Fruit fly (Drosophila melanogaster) whole organism, wandering third instar larva: ENCODE results near the gene Shab.

Experiments used
- Abd-B ChIP-seq: fragments of >200 bp; optimal IDR thresholded peaks from 2 replicates; lab custom pipeline; 2017; ENCODE audit warnings: missing biosample characterization, missing genetic modification characterization
- Dfd ChIP-seq: fragments of >200 bp; optimal IDR thresholded peaks from 2 replicates; lab custom pipeline; 2017; ENCODE audit warnings: missing biosample characterization, missing genetic modification characterization
- Dif ChIP-seq: fragments of 200-275, 200-300 bp; sonication (Bioruptor generic); optimal IDR thresholded peaks from 2 replicates; lab custom pipeline; 2018; ENCODE audit warnings: missing biosample characterization, missing genetic modification characterization; ENCODE audit not compliant: partially characterized antibody
- HLH106 ChIP-seq: fragments of 200-800 bp; optimal IDR thresholded peaks from 3 replicates; lab custom pipeline; 2019; ENCODE audit warnings: missing biosample characterization, mild to moderate bottlenecking, missing genetic modification characterization, moderate library complexity
- Hnf4 ChIP-seq: fragments of 200-800 bp; sonication (Bioruptor generic); optimal IDR thresholded peaks from 2 replicates; lab custom pipeline; 2016; ENCODE audit warnings: missing biosample characterization, mild to moderate bottlenecking, missing genetic modification characterization
- Hr78 ChIP-seq: fragments of >200 bp; optimal IDR thresholded peaks from 2 replicates; lab custom pipeline; 2017; ENCODE audit warnings: missing biosample characterization, missing genetic modification characterization
- Hr83 ChIP-seq: fragments of 200-300 bp; sonication (Bioruptor generic); optimal IDR thresholded peaks from 2 replicates; lab custom pipeline; 2016; ENCODE audit warnings: missing biosample characterization, mild to moderate bottlenecking, missing genetic modification characterization, moderate library complexity; ENCODE audit not compliant: poor library complexity, severe bottlenecking
- Mio ChIP-seq: sonication (Bioruptor generic); optimal IDR thresholded peaks from 2 replicates; lab custom pipeline; 2016; ENCODE audit warnings: missing biosample characterization, missing genetic modification characterization
- Myc ChIP-seq: fragments of >200 bp; optimal IDR thresholded peaks from 2 replicates; lab custom pipeline; 2017
- N ChIP-seq: fragments of >200 bp; optimal IDR thresholded peaks from 2 replicates; lab custom pipeline; 2018; ENCODE audit warnings: missing biosample characterization, missing external identifiers, missing genetic modification characterization
- OdsH ChIP-seq: fragments of 200-800 bp; sonication (Bioruptor generic); optimal IDR thresholded peaks from 2 replicates; lab custom pipeline; 2016; ENCODE audit warnings: missing biosample characterization, mild to moderate bottlenecking, missing genetic modification characterization
- Rel ChIP-seq, 2 experiments: fragments of 200-800 bp; sonication (Bioruptor generic) in 1 of 2; optimal IDR thresholded peaks; 2 replicates in 1 of 2; 3 replicates in 1 of 2; lab custom pipeline; 2016 to 2019; ENCODE audit warnings: mild to moderate bottlenecking in 2 of 2, missing biosample characterization in 2 of 2, missing genetic modification characterization in 2 of 2, moderate library complexity in 1 of 2
- Sp1 ChIP-seq: fragments of 200-800 bp; sonication (Bioruptor generic); optimal IDR thresholded peaks from 3 replicates; lab custom pipeline; 2019; ENCODE audit warnings: missing biosample characterization, mild to moderate bottlenecking, missing genetic modification characterization, moderate library complexity
- Vsx2 ChIP-seq: fragments of 200-300, 225-300 bp; sonication (Bioruptor generic); optimal IDR thresholded peaks from 2 replicates; lab custom pipeline; 2018; ENCODE audit warnings: missing biosample characterization, missing genetic modification characterization; ENCODE audit not compliant: partially characterized antibody
- br ChIP-seq: fragments of 200-800 bp; sonication (Bioruptor generic); optimal IDR thresholded peaks from 2 replicates; lab custom pipeline; 2016; ENCODE audit warnings: missing biosample characterization, missing genetic modification characterization
- dl ChIP-seq, 2 experiments: fragments of 175-275, 200-275 bp in 1 of 2; fragments of 200-275 bp in 1 of 2; sonication (Bioruptor generic); optimal IDR thresholded peaks; lab custom pipeline; 2018; ENCODE audit warnings: mild to moderate bottlenecking in 2 of 2, missing biosample characterization in 2 of 2, missing genetic modification characterization in 2 of 2, moderate library complexity in 2 of 2; ENCODE audit not compliant: partially characterized antibody in 2 of 2, insufficient read depth in 1 of 2
- dmrt93B ChIP-seq: fragments of 200-800 bp; sonication (Bioruptor generic); optimal IDR thresholded peaks from 2 replicates; lab custom pipeline; 2018; ENCODE audit warnings: missing biosample characterization, mild to moderate bottlenecking, missing genetic modification characterization
- dsf ChIP-seq: sonication (Bioruptor generic); optimal IDR thresholded peaks from 2 replicates; lab custom pipeline; 2016; ENCODE audit warnings: missing biosample characterization, missing genetic modification characterization, borderline replicate concordance
- ey ChIP-seq: fragments of 200-800 bp; sonication (Bioruptor generic); optimal IDR thresholded peaks from 2 replicates; lab custom pipeline; 2016; ENCODE audit warnings: missing biosample characterization, missing genetic modification characterization
- foxo ChIP-seq, 2 experiments: fragments of 200-800 bp; sonication (Bioruptor generic); optimal IDR thresholded peaks; 2 replicates in 1 of 2; 3 replicates in 1 of 2; lab custom pipeline; 2016 to 2017; ENCODE audit warnings: missing biosample characterization in 2 of 2, missing genetic modification characterization in 2 of 2
- fru ChIP-seq: fragments of 200-800 bp; sonication (Bioruptor generic); optimal IDR thresholded peaks from 3 replicates; lab custom pipeline; 2016; ENCODE audit warnings: missing biosample characterization, mild to moderate bottlenecking, missing genetic modification characterization
- h ChIP-seq: fragments of 200-800 bp; sonication (Bioruptor generic); optimal IDR thresholded peaks from 3 replicates; lab custom pipeline; 2016; ENCODE audit warnings: missing biosample characterization, mild to moderate bottlenecking, missing genetic modification characterization
- jim ChIP-seq: fragments of 175-275, 200-325 bp; sonication (Bioruptor generic); optimal IDR thresholded peaks from 2 replicates; lab custom pipeline; 2016; ENCODE audit warnings: missing biosample characterization, mild to moderate bottlenecking, missing genetic modification characterization
- psq ChIP-seq: fragments of 200-800 bp; sonication (Bioruptor generic); optimal IDR thresholded peaks from 3 replicates; lab custom pipeline; 2017; ENCODE audit warnings: missing biosample characterization, mild to moderate bottlenecking, missing genetic modification characterization, moderate library complexity
- rgr ChIP-seq: fragments of 200-800 bp; sonication (Bioruptor generic); optimal IDR thresholded peaks from 3 replicates; lab custom pipeline; 2016; ENCODE audit warnings: missing biosample characterization, mild to moderate bottlenecking, missing genetic modification characterization
- sage ChIP-seq: fragments of 200-800 bp; sonication (Bioruptor generic); optimal IDR thresholded peaks from 2 replicates; lab custom pipeline; 2016; ENCODE audit warnings: missing biosample characterization, mild to moderate bottlenecking, missing genetic modification characterization
- sv ChIP-seq: fragments of 200-800 bp; sonication (Bioruptor generic); optimal IDR thresholded peaks from 3 replicates; lab custom pipeline; 2016; ENCODE audit warnings: missing biosample characterization, missing genetic modification characterization
- usp ChIP-seq: fragments of >200 bp; optimal IDR thresholded peaks from 2 replicates; lab custom pipeline; 2017; ENCODE audit warnings: missing biosample characterization, missing genetic modification characterization
- woc ChIP-seq: sonication (Bioruptor generic); optimal IDR thresholded peaks from 2 replicates; lab custom pipeline; 2016; ENCODE audit warnings: missing biosample characterization, mild to moderate bottlenecking, missing genetic modification characterization

The Shab gene

dm6 chr3L:2854620-2855019 is 40.2 kb upstream of the Shab start:
- TF ChIP-seq Sp1 (no peak), HLH106 (tag; lab: Kevin White, UChicago) (no peak), usp (no peak), Dfd (GFP tag; lab: Kevin White, UChicago) (no peak), Hnf4 (GFP tag; lab: Kevin White, UChicago) (no peak), br (GFP tag; lab: Kevin White, UChicago) (no peak), Dif (GFP tag; lab: Kevin White, UChicago) (no peak), Abd-B (GFP tag; lab: Kevin White, UChicago) (no peak), Myc (lab: Kevin White, UChicago) (no peak), woc (GFP tag; lab: Kevin White, UChicago) (no peak), N (GFP tag; lab: Kevin White, UChicago) (no peak), Rel (GFP tag; optimal IDR thresholded peaks at IDR 0.05; lab: Kevin White, UChicago) (no peak), Rel (tag; optimal IDR thresholded peaks at IDR 0.05; lab: Kevin White, UChicago) (no peak), Mio (GFP tag; lab: Kevin White, UChicago) (no peak), jim (no peak), fru (GFP tag; lab: Kevin White, UChicago) (no peak), sage (GFP tag; lab: Kevin White, UChicago) (no peak), Hr83 (GFP tag; lab: Kevin White, UChicago) (no peak), Vsx2 (GFP tag; lab: Kevin White, UChicago) (no peak), dl (GFP tag; optimal IDR thresholded peaks at IDR 0.05; lab: Kevin White, UChicago; ENCODE audit: insufficient read depth in 1 of 2, partially characterized antibody in 2 of 2) (no peak), dmrt93B (no peak)

- TF ChIP-seq Vsx2 (GFP tag; lab: Kevin White, UChicago) (peak; percentile 37), sv (GFP tag; lab: Kevin White, UChicago) (no peak)
These were observed 39.3 kb upstream of the Shab start for dm6 chr3L:2855427-2856005.

DNA sequence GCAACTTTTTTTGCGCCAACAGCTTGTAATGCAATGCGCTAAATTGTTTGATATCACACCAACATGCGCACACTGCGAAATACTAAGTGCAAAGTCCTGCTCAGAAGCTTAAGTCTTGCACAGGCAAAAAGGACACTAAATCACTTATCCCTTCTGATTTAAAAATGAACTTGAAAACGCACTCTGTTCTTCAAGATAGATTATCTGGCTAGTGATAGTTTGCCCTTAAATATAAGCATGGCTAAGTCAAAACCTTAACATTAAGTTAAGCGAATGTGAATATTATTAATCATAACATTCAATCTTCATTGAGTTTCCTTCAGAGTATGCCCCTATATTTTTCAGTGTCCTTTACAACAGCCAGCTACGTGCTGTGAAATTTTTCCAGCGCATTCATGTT is 34.7 kb upstream of the Shab start:
- TF ChIP-seq Sp1 (peak; percentile 20), fru (GFP tag; lab: Kevin White, UChicago) (peak; percentile 12), foxo (GFP tag; optimal IDR thresholded peaks at IDR 0.05; lab: Kevin White, UChicago) (peak in 1 of 2 experiments; percentile 14), h (GFP tag; lab: Kevin White, UChicago) (peak; percentile 20), dl (GFP tag; optimal IDR thresholded peaks at IDR 0.05; lab: Kevin White, UChicago; ENCODE audit: insufficient read depth in 1 of 2, partially characterized antibody in 2 of 2) (no peak)

- TF ChIP-seq OdsH (GFP tag; lab: Kevin White, UChicago) (no peak), dsf (GFP tag; lab: Kevin White, UChicago) (no peak), jim (no peak), Sp1 (peak; percentile 5), HLH106 (tag; lab: Kevin White, UChicago) (peak; percentile 13), foxo (GFP tag; optimal IDR thresholded peaks at IDR 0.05; lab: Kevin White, UChicago) (peak in 1 of 2 experiments; percentile 23), ey (GFP tag; lab: Kevin White, UChicago) (peak; percentile 24), rgr (GFP tag; lab: Kevin White, UChicago) (peak; percentile 8), h (GFP tag; lab: Kevin White, UChicago) (peak; percentile 13)
- TF ChIP-seq, all 38 proteins: peak for 6
These were observed 32.8 kb upstream of the Shab start for dm6 chr3L:2861949-2862569.

DNA sequence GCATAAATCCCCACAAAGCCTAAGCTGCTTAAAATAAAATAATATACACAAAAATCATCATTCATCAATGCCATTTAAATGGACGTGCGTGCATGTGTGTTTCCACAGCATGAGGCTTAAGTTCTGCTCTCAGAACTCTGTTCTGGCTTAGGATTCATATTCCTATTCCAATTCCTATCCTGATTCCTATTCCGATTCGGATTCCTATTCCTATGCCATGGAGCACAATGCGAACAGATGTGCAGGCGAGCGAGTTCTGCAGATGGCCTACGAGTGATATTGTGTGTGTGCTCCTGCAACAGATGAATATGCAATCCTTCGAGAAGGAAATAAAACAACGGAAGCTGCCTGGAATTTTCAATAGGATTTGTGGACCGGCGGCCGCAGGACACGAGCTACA is 30.4 kb upstream of the Shab start:
- no peak for TF ChIP-seq Abd-B (GFP tag; lab: Kevin White, UChicago)
- no peak for TF ChIP-seq dsf (GFP tag; lab: Kevin White, UChicago)
- no peak for TF ChIP-seq fru (GFP tag; lab: Kevin White, UChicago)
- no peak for TF ChIP-seq Hr78 (GFP tag; lab: Kevin White, UChicago)
- no peak for TF ChIP-seq dl (GFP tag; optimal IDR thresholded peaks at IDR 0.05; lab: Kevin White, UChicago; ENCODE audit: insufficient read depth in 1 of 2, partially characterized antibody in 2 of 2)
- TF ChIP-seq sv (GFP tag; lab: Kevin White, UChicago) = no peak
- no peak for TF ChIP-seq psq
